Fruit fly (Drosophila melanogaster) whole organism, prepupa: ENCODE measurements around the gene sni.
A peak's percentile ranks its signal among the peaks of the same experiment; 100 is the strongest.

Experiments
- Blimp-1 ChIP-seq: fragments of 200-800 bp; sonication (Bioruptor generic); optimal IDR thresholded peaks from 3 replicates; lab custom pipeline; 2017; ENCODE audit warnings: missing biosample characterization, missing genetic modification characterization, mild to moderate bottlenecking, moderate library complexity, missing genetic modification reagents
- CG10669 ChIP-seq: fragments of 200-800 bp; sonication (Bioruptor generic); optimal IDR thresholded peaks from 3 replicates; lab custom pipeline; 2018; ENCODE audit warnings: missing biosample characterization, mild to moderate bottlenecking, missing genetic modification characterization, moderate library complexity
- CG11294 ChIP-seq: fragments of 200-800 bp; sonication (Bioruptor generic); IDR thresholded peaks from 2 replicates; pipeline ENCODE4 v1.3.6; 2022; ENCODE audit warnings: missing biosample characterization, missing genetic modification characterization
- CG11762 ChIP-seq: fragments of 200-800 bp; sonication (Bioruptor generic); optimal IDR thresholded peaks from 3 replicates; lab custom pipeline; 2016; ENCODE audit warnings: missing biosample characterization, missing genetic modification characterization; ENCODE audit not compliant: insufficient read depth
- CG15336 ChIP-seq: fragments of 200-800 bp; sonication (Bioruptor generic); IDR thresholded peaks from 2 replicates; pipeline ENCODE4 v1.3.6; 2022; ENCODE audit warnings: missing biosample characterization, missing genetic modification characterization
- CG1621 ChIP-seq: fragments of 200-800 bp; sonication (Bioruptor generic); optimal IDR thresholded peaks from 3 replicates; lab custom pipeline; 2018; ENCODE audit warnings: missing biosample characterization, mild to moderate bottlenecking, missing genetic modification characterization
- CG16779 ChIP-seq: fragments of 200-800 bp; sonication (Bioruptor generic); optimal IDR thresholded peaks from 3 replicates; lab custom pipeline; 2017; ENCODE audit warnings: missing biosample characterization, mild to moderate bottlenecking, missing genetic modification characterization
- CG3032 ChIP-seq: fragments of 200-800 bp; optimal IDR thresholded peaks from 2 replicates; lab custom pipeline; 2019; ENCODE audit warnings: missing biosample characterization, mild to moderate bottlenecking, missing genetic modification characterization, moderate library complexity
- CG32006 ChIP-seq: fragments of 200-800 bp; sonication (Bioruptor generic); optimal IDR thresholded peaks from 3 replicates; lab custom pipeline; 2017; ENCODE audit warnings: missing biosample characterization, mild to moderate bottlenecking, missing genetic modification characterization
- CG34406 ChIP-seq: fragments of 200-800 bp; sonication (Bioruptor generic); optimal IDR thresholded peaks from 3 replicates; lab custom pipeline; 2016; ENCODE audit warnings: missing biosample characterization, missing genetic modification characterization
- CG3919 ChIP-seq: fragments of 200-800 bp; sonication (Bioruptor generic); optimal IDR thresholded peaks from 3 replicates; lab custom pipeline; 2016; ENCODE audit warnings: missing biosample characterization, missing genetic modification characterization
- CG6276 ChIP-seq: fragments of 200-800 bp; sonication (Bioruptor generic); optimal IDR thresholded peaks from 2 replicates; lab custom pipeline; 2017; ENCODE audit warnings: missing biosample characterization, mild to moderate bottlenecking, missing genetic modification characterization
- CG6792 ChIP-seq: fragments of 200-800 bp; sonication (Bioruptor generic); optimal IDR thresholded peaks from 3 replicates; lab custom pipeline; 2016; ENCODE audit warnings: missing biosample characterization, missing genetic modification characterization
- CG6808 ChIP-seq: fragments of 200-800 bp; sonication (Bioruptor generic); optimal IDR thresholded peaks from 3 replicates; lab custom pipeline; 2017; ENCODE audit warnings: missing biosample characterization, missing genetic modification characterization, mild to moderate bottlenecking, moderate library complexity, missing genetic modification reagents
- CG6854 ChIP-seq: fragments of 200-800 bp; sonication (Bioruptor generic); optimal IDR thresholded peaks from 2 replicates; lab custom pipeline; 2017; ENCODE audit warnings: missing biosample characterization, mild to moderate bottlenecking, missing genetic modification characterization
- CG7368 ChIP-seq: fragments of 200-800 bp; sonication (Bioruptor generic); optimal IDR thresholded peaks from 3 replicates; lab custom pipeline; 2016; ENCODE audit warnings: missing biosample characterization, missing genetic modification characterization
- CG8119 ChIP-seq: fragments of 200-800 bp; sonication (Bioruptor generic); IDR thresholded peaks from 3 replicates; pipeline ENCODE4 v1.3.6; 2022; ENCODE audit warnings: missing biosample characterization, missing genetic modification characterization
- CG9139 ChIP-seq: fragments of 200-800 bp; sonication (Bioruptor generic); optimal IDR thresholded peaks from 3 replicates; lab custom pipeline; 2017; ENCODE audit warnings: missing biosample characterization, mild to moderate bottlenecking, missing genetic modification characterization
- Eip78C ChIP-seq: fragments of 200-800 bp; sonication (Bioruptor generic); peaks from one replicate; lab custom pipeline; 2016; ENCODE audit warnings: missing biosample characterization, missing genetic modification characterization
- Eip93F ChIP-seq: fragments of 200-800 bp; sonication (Bioruptor generic); optimal IDR thresholded peaks from 2 replicates; lab custom pipeline; 2016; ENCODE audit warnings: missing biosample characterization, mild to moderate bottlenecking, missing genetic modification characterization
- Gug ChIP-seq: fragments of 200-800 bp; sonication (Bioruptor generic); IDR thresholded peaks from 2 replicates; pipeline ENCODE4 v1.3.6; 2022; ENCODE audit warnings: missing biosample characterization, missing genetic modification characterization
- Hr39 ChIP-seq: fragments of 200-800 bp; sonication (Bioruptor generic); optimal IDR thresholded peaks from 2 replicates; lab custom pipeline; 2016; ENCODE audit warnings: missing biosample characterization, missing genetic modification characterization
- Hr4 ChIP-seq: fragments of 200-800 bp; sonication (Bioruptor generic); optimal IDR thresholded peaks from 3 replicates; lab custom pipeline; 2016; ENCODE audit warnings: missing biosample characterization, missing genetic modification characterization
- Lpt ChIP-seq: fragments of 200-800 bp; sonication (Bioruptor generic); optimal IDR thresholded peaks from 3 replicates; lab custom pipeline; 2016; ENCODE audit warnings: missing biosample characterization, missing genetic modification characterization
- OdsH ChIP-seq: fragments of 200-800 bp; sonication (Bioruptor generic); optimal IDR thresholded peaks from 3 replicates; lab custom pipeline; 2016; ENCODE audit warnings: missing biosample characterization, missing genetic modification characterization
- Smox ChIP-seq: fragments of 200-800 bp; sonication (Bioruptor generic); optimal IDR thresholded peaks from 3 replicates; lab custom pipeline; 2016; ENCODE audit warnings: missing biosample characterization, missing genetic modification characterization
- Sox14 ChIP-seq: fragments of 200-800 bp; sonication (Bioruptor generic); optimal IDR thresholded peaks from 3 replicates; lab custom pipeline; 2016; ENCODE audit warnings: missing biosample characterization, missing genetic modification characterization
- cyc ChIP-seq: fragments of 200-800 bp; sonication (Bioruptor generic); optimal IDR thresholded peaks from 3 replicates; lab custom pipeline; 2016; ENCODE audit warnings: missing biosample characterization, missing genetic modification characterization
- eg ChIP-seq: fragments of 200-800 bp; sonication (Bioruptor generic); IDR thresholded peaks from 3 replicates; pipeline ENCODE4 v1.3.6; 2022; ENCODE audit warnings: missing biosample characterization, missing genetic modification characterization
- esn ChIP-seq: fragments of 200-800 bp; sonication (Bioruptor generic); optimal IDR thresholded peaks from 2 replicates; lab custom pipeline; 2016; ENCODE audit warnings: missing biosample characterization, mild to moderate bottlenecking, missing genetic modification characterization, moderate library complexity
- fd59A ChIP-seq: fragments of 200-800 bp; sonication (Bioruptor generic); optimal IDR thresholded peaks from 2 replicates; lab custom pipeline; 2017; ENCODE audit warnings: missing biosample characterization, mild to moderate bottlenecking, missing genetic modification characterization, missing genetic modification reagents
- fd85E ChIP-seq: fragments of 200-800 bp; sonication (Bioruptor generic); optimal IDR thresholded peaks from 3 replicates; lab custom pipeline; 2016; ENCODE audit warnings: missing biosample characterization, missing genetic modification characterization
- fkh ChIP-seq: fragments of 200-800 bp; sonication (Bioruptor generic); optimal IDR thresholded peaks from 3 replicates; lab custom pipeline; 2017; ENCODE audit warnings: missing biosample characterization, mild to moderate bottlenecking, missing genetic modification characterization, moderate library complexity
- lz ChIP-seq: fragments of 200-800 bp; sonication (Bioruptor generic); optimal IDR thresholded peaks from 3 replicates; lab custom pipeline; 2016; ENCODE audit warnings: missing biosample characterization, missing genetic modification characterization
- net ChIP-seq: fragments of 200-800 bp; sonication (Bioruptor generic); optimal IDR thresholded peaks from 3 replicates; lab custom pipeline; 2016; ENCODE audit warnings: missing biosample characterization, missing genetic modification characterization
- pdm3 ChIP-seq: fragments of 200-800 bp; sonication (Bioruptor generic); optimal IDR thresholded peaks from 3 replicates; lab custom pipeline; 2016; ENCODE audit warnings: missing biosample characterization, missing genetic modification characterization
- spab ChIP-seq: fragments of 200-800 bp; sonication (Bioruptor generic); optimal IDR thresholded peaks from 2 replicates; lab custom pipeline; 2017; ENCODE audit warnings: missing biosample characterization, mild to moderate bottlenecking, missing genetic modification characterization, missing genetic modification reagents
- svp ChIP-seq: fragments of 200-800 bp; sonication (Bioruptor generic); peaks from one replicate; lab custom pipeline; 2016; ENCODE audit warnings: missing biosample characterization, missing genetic modification characterization
- vri ChIP-seq: fragments of 200-800 bp; sonication (Bioruptor generic); optimal IDR thresholded peaks from 3 replicates; lab custom pipeline; 2016; ENCODE audit warnings: missing biosample characterization, mild to moderate bottlenecking, missing genetic modification characterization

The sni gene

dm6 chrX:8207054-8207453, 36.8 kb downstream of the sni start (continued):
- TF ChIP-seq eg (GFP tag; lab: Robert Waterston, UW), result peak; percentile 57; the same call in 1 of the 3 replicates
- no peak for TF ChIP-seq Blimp-1
- no peak for TF ChIP-seq fd59A (GFP tag; lab: Kevin White, UChicago)
- TF ChIP-seq vri, result no peak
- TF ChIP-seq CG6854 (GFP tag; lab: Kevin White, UChicago), result no peak
- no peak for TF ChIP-seq CG16779 (tag; lab: Kevin White, UChicago)
- TF ChIP-seq Sox14, result peak; percentile 11

DNA sequence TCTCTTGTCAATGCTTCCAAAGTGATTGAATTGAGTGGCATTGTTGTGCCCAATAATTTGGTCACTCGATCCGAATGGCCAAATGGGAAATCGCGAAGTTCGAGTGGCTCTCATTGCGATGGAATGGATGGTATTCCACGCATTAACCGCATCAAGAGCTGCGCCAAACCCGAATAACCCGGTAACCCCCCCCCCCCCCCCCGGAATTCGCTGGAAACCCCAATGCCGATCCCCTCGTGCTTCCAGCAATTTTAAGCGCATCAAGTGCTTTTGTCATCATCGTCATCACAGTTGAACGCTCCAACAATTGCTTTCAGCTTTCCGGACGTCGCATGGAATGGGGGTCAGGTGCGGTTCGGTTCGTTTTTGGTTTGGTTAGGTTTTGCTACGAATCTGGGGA, 37.3 kb downstream of the sni start:
- TF ChIP-seq Blimp-1 (no peak), Hr39 (no peak), CG6276 (GFP tag; lab: Kevin White, UChicago) (no peak), esn (GFP tag; lab: Kevin White, UChicago) (no peak), Lpt (GFP tag; lab: Kevin White, UChicago) (no peak), fd85E (no peak), fd59A (GFP tag; lab: Kevin White, UChicago) (no peak), Eip78C (GFP tag; lab: Kevin White, UChicago) (no peak), CG9139 (GFP tag; lab: Kevin White, UChicago) (no peak), Hr4 (GFP tag; lab: Kevin White, UChicago) (no peak), CG6854 (GFP tag; lab: Kevin White, UChicago) (no peak), Eip93F (GFP tag; lab: Kevin White, UChicago) (no peak), CG32006 (GFP tag; lab: Kevin White, UChicago) (no peak), net (GFP tag; lab: Kevin White, UChicago) (no peak), CG3032 (tag; lab: Kevin White, UChicago) (no peak), Gug (no peak), cyc (GFP tag; lab: Kevin White, UChicago) (no peak), lz (no peak), CG34406 (GFP tag; lab: Kevin White, UChicago) (no peak), CG11762 (no peak)

dm6 chrX:8205625-8206252, 38.1 kb downstream of the sni start:
- TF ChIP-seq Hr4 (GFP tag; lab: Kevin White, UChicago) (peak; percentile 33), CG11294 (GFP tag; lab: Robert Waterston, UW) (0 out of 2 replicates have a peak, but pooled peaks have one; percentile 7), vri (peak; percentile 12), CG8119 (GFP tag; lab: Robert Waterston, UW) (peak; percentile 54; the same call in 2 of the 3 replicates), Gug (0 out of 2 replicates have a peak, but pooled peaks have one; percentile 13), CG10669 (GFP tag; lab: Kevin White, UChicago) (no peak), OdsH (GFP tag; lab: Kevin White, UChicago) (peak; percentile 35), CG6808 (GFP tag; lab: Kevin White, UChicago) (peak; percentile 31), CG32006 (GFP tag; lab: Kevin White, UChicago) (peak; percentile 35), CG1621 (tag; lab: Kevin White, UChicago) (no peak), CG6792 (GFP tag; lab: Kevin White, UChicago) (no peak), fkh (GFP tag; lab: Kevin White, UChicago) (no peak), pdm3 (GFP tag; lab: Kevin White, UChicago) (peak; percentile 10), Eip78C (GFP tag; lab: Kevin White, UChicago) (peak; percentile 55), spab (peak; percentile 2), Smox (GFP tag; lab: Kevin White, UChicago) (peak; percentile 10), CG6276 (GFP tag; lab: Kevin White, UChicago) (peak; percentile 48), CG11762 (peak; percentile 3), CG3919 (no peak), CG7368 (GFP tag; lab: Kevin White, UChicago) (no peak), eg (GFP tag; lab: Robert Waterston, UW) (peak; percentile 34; the same call in 2 of the 3 replicates), svp (no peak), fd85E (no peak), CG15336 (GFP tag; lab: Robert Waterston, UW) (peak; percentile 46; the same call in 1 of the 2 replicates), esn (GFP tag; lab: Kevin White, UChicago) (peak; percentile 20), Blimp-1 (peak; percentile 30)
